Worm (Caenorhabditis elegans) whole organism, L1 larva: Measurements from ENCODE around the gene eri-9.

ENCODE experiments used
- aly-2 ChIP-seq: fragments of 150-350 bp; optimal IDR thresholded peaks from 2 replicates; lab custom pipeline; 2014; ENCODE audit warnings: missing biosample characterization, missing genetic modification characterization
- ceh-90 ChIP-seq: sonication (generic microtip); optimal IDR thresholded peaks from 2 replicates; lab custom pipeline; 2016; ENCODE audit warnings: missing genetic modification characterization, missing compliant biosample characterization
- ces-1 ChIP-seq: fragments of 150-350 bp; optimal IDR thresholded peaks from 2 replicates; lab custom pipeline; 2014; ENCODE audit warnings: missing biosample characterization, missing genetic modification reagents, missing genetic modification characterization
- hlh-17 ChIP-seq: fragments of 200-800 bp; sonication (Bioruptor generic); optimal IDR thresholded peaks from 2 replicates; lab custom pipeline; 2018; ENCODE audit warnings: missing genetic modification characterization, mild to moderate bottlenecking, missing compliant biosample characterization, moderate library complexity, borderline replicate concordance
- nhr-28 ChIP-seq: fragments of 150-350 bp; optimal IDR thresholded peaks from 2 replicates; lab custom pipeline; 2014; ENCODE audit warnings: missing biosample characterization, missing genetic modification characterization

- TF ChIP-seq ceh-90 (tag; lab: Kevin White, UChicago): no peak
- no peak for TF ChIP-seq nhr-28 (tag; lab: Kevin White, UChicago)
- TF ChIP-seq hlh-17 (GFP tag; lab: Kevin White, UChicago): no peak
- TF ChIP-seq ces-1 (GFP tag; lab: Kevin White, UChicago): no peak
- TF ChIP-seq aly-2: no peak
Observed at ce11 chrIII:4883429-4883828, 48.8 kb upstream of the eri-9 start, which contains the start of gene clec-5.
